Fruit fly (Drosophila melanogaster) S2 (cell line): ENCODE data around the gene CG17572.

Source experiments
- CG8478 ChIP-seq: fragments of >200 bp; optimal IDR thresholded peaks from 2 replicates; lab custom pipeline; 2018
- CTCF ChIP-seq, 2 experiments: fragments of >200 bp; optimal IDR thresholded peaks; 2 replicates each; lab custom pipeline; 2018

dm6 chr2L:19104383-19104782 is 30.4 kb upstream of the CG17572 start:
- TF ChIP-seq CG8478 (no peak), CTCF (optimal IDR thresholded peaks at IDR 0.05; lab: Kevin White, UChicago) (no peak)
